Worm (Caenorhabditis elegans) whole organism, late embryonic: ENCODE data around the gene decr-1.3.

ENCODE experiments used
- C38D4.7 ChIP-seq: fragments of 200-800 bp; sonication (Bioruptor generic); optimal IDR thresholded peaks from 2 replicates; lab custom pipeline; 2018; ENCODE audit warnings: mild to moderate bottlenecking, missing genetic modification characterization, moderate library complexity, missing compliant biosample characterization
- elt-2 ChIP-seq: sonication (generic microtip); optimal IDR thresholded peaks from 2 replicates; lab custom pipeline; 2016; ENCODE audit warnings: missing genetic modification reagents, missing genetic modification characterization, missing compliant biosample characterization

DNA sequence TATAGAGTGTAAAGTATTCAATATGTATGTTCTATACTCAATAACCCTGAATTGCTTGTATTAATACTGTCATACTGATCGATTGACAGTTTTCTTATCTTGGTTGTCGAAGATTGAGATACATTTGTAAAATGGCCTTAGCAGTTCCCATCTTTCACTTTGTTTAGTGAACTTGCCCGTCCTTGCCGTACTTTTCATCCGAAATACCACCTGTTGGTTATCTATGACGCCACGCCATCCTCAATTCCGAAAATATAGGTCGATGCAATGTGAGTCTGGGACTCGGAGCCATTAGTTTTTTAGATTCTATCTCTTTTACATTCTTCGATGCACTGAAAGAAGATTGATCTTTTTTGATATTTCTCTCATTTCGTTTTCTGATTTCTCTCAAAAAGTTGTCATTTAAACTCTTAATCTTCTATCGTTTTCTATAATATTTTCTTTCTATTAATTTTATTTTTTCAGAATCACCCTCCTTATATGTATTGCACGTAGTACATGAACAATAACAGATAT lies 43.8 kb downstream of the decr-1.3 start, which contains the start of gene ulp-4:
- TF ChIP-seq C38D4.7 (GFP tag; lab: Kevin White, UChicago) (no peak), elt-2 (tag; lab: Kevin White, UChicago) (no peak)
